Fruit fly (Drosophila melanogaster): ENCODE data around the gene CG10013.

Gene CG10013

dm6 chr3R:12323221-12323620 lies at the start of gene CG10013:
Gene CG10013 (plus strand): TSS chr3R:12323521.
- TF ChIP-seq CG17801 (GFP tag; optimal IDR thresholded peaks at IDR 0.05; ENCODE audit: partially characterized antibody) = no peak

DNA sequence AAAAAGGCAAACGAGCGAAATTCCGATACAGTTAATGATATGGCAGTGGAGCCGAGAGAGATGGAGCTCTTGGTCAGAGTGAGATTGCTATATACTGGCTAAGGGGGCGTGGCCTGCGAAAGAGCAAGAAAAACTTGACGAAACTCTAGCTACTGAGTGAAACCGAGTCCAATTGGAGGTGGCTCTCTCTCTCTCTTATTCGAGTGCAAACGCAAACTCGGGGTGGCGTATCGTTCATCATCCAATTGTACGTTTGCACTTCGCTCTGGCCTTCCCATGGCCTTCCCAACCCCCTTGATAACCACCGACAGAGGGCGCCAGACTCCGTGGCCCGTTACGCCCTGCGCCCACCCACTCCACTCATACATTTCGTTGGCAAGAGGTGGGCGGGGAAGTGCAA lies 44.3 kb upstream of the CG10013 start:
- TF ChIP-seq CG17801 (GFP tag; optimal IDR thresholded peaks at IDR 0.05; ENCODE audit: partially characterized antibody) = no peak

DNA sequence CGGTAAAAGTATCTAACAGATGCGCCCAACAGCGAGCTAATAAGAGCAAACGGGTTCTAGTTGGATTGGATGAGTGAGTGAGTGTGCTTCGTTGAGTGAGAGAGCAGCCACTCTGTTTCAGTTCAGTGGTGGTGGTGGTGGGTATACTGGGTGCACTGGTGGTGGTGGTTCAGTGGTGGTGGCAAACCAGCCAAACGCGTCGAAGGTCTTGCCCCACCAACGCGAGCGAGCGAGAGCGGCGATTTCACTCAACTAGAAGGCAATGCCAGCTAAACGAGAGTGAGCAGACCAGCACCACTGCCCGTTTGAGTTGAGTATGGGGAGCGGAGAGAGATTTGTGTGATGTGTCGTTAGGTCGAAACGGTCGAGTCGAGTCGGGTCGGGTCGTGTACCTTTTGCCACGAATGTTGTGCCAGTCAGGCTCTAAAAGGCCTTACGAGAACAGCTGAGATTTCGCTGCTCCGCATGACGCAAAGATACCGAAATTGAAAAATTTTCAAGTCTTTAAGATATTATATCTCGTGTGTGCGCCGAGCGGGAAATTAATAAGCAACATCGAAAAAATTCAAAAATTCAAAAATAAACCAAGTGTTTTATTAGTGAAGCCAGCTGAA lies 42.5 kb upstream of the CG10013 start:
- no peak for TF ChIP-seq CG17801 (GFP tag; optimal IDR thresholded peaks at IDR 0.05; ENCODE audit: partially characterized antibody)

dm6 chr3R:12285589-12285988 lies 37.7 kb upstream of the CG10013 start:
- no peak for TF ChIP-seq CG17801 (GFP tag; optimal IDR thresholded peaks at IDR 0.05; ENCODE audit: partially characterized antibody)

DNA sequence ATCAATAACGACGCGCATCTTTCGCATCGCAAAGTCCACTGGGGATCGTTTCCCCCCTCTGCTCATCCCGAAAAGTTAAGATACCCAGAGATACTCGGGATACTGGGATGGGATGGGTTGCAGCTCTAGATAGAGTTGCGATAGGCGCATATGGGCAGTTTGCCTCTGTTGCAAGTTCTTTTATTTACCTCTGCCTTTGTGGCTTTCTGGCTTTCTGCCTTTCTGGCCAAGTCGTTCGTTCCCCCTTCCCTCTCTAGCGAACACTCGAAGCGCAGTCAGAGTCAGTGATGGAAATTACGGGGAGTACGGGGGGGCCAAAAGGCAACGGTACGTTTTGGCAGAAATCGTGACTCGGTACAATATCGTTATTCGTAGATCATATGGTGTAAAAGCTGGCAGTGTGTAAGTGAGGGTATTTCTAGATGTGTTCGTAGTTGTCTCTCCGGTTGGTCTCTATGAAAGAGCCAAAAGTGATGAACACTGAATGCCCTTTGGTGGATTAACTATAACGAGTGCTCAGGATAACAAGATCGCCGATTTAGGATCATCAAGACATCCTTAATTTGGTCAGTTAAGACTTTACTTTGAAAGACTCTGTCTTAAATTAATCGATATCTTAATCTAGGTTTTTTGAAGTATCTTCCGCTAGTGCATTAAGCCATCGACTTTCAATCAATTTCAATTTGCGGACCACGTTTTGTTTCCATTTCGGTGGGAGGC lies 34.6 kb upstream of the CG10013 start:
- TF ChIP-seq CG17801 (GFP tag; optimal IDR thresholded peaks at IDR 0.05; ENCODE audit: partially characterized antibody) = no peak

- no peak for TF ChIP-seq CG17801 (GFP tag; optimal IDR thresholded peaks at IDR 0.05; ENCODE audit: partially characterized antibody)
These were observed 32.7 kb upstream of the CG10013 start for dm6 chr3R:12290466-12291237.

dm6 chr3R:12291872-12292271 lies 31.4 kb upstream of the CG10013 start:
- no peak for TF ChIP-seq CG17801 (GFP tag; optimal IDR thresholded peaks at IDR 0.05; ENCODE audit: partially characterized antibody)

DNA sequence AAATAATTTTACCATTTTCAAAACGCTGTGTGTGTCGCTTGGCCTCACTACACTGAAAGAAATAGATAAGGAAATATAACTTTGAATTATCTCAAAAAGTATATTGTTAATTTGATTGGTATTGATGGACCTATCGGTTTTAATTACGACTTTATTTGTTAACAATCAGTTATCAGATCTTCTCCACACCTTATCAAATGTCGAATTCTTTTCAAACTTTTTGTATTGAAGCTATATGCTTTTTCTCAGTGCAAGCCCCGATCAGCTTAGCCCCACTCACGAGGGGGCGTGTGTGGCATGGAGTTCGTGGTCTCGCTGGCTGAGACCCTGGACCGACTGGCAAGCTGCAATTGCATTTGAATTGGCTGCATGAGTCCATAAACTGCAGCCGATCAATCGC lies 26.1 kb upstream of the CG10013 start:
- TF ChIP-seq CG17801 (GFP tag; optimal IDR thresholded peaks at IDR 0.05; ENCODE audit: partially characterized antibody) = no peak

DNA sequence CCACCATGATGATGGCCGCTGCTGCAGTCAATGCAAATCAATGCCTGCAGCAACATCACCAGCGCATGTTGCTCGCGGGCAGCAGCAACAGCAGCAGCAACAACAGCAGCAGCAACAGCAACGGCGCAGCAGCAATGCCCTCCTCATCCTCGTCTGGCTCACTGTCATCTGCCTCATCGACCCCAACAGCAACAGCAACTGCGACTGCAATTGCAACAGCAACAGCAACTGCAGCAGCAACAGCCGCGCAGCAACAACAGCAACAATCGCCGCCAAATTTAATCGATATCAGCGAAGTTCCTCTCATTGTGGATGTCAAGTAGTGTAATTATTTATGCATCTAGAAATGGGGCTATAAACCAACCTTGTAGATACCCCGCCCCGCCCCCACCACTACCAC lies 21.8 kb upstream of the CG10013 start:
- no peak for TF ChIP-seq CG17801 (GFP tag; optimal IDR thresholded peaks at IDR 0.05; ENCODE audit: partially characterized antibody)

DNA sequence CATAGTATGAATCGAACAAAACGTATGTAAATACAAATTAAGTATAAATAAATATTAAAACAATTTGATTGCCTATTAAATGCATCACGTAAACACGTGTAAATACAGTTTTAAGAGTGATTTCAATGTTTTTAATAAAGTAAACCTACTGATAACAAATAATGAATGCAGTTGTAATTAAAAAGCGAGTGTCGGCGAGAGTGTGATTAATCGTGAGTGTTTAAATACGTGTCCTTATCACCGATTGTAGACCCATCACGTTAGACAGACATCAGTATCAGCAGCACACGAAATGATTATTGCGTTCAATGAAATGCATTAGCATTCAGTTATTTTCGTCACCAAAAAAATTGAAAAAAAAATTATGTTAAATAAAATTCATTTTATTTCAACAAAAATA lies 20.4 kb upstream of the CG10013 start:
- no peak for TF ChIP-seq CG17801 (GFP tag; optimal IDR thresholded peaks at IDR 0.05; ENCODE audit: partially characterized antibody)

dm6 chr3R:12307569-12307968 lies 15.8 kb upstream of the CG10013 start:
- TF ChIP-seq CG17801 (GFP tag; optimal IDR thresholded peaks at IDR 0.05; ENCODE audit: partially characterized antibody) = no peak

dm6 chr3R:12311053-12311452 lies 12.3 kb upstream of the CG10013 start, which contains the start of gene CG4066:
Gene CG4066 (plus strand): TSS chr3R:12311353.
- no peak for TF ChIP-seq CG17801 (GFP tag; optimal IDR thresholded peaks at IDR 0.05; ENCODE audit: partially characterized antibody)

dm6 chr3R:12314236-12314635 lies 9.1 kb upstream of the CG10013 start:
- no peak for TF ChIP-seq CG17801 (GFP tag; optimal IDR thresholded peaks at IDR 0.05; ENCODE audit: partially characterized antibody)

- TF ChIP-seq CG17801 (GFP tag; optimal IDR thresholded peaks at IDR 0.05; ENCODE audit: partially characterized antibody) = no peak
These were observed 7.9 kb upstream of the CG10013 start for dm6 chr3R:12315455-12315854.

- TF ChIP-seq CG17801 (GFP tag; optimal IDR thresholded peaks at IDR 0.05; ENCODE audit: partially characterized antibody) = no peak
These were observed 6.9 kb upstream of the CG10013 start for dm6 chr3R:12316420-12316819.

- no peak for TF ChIP-seq CG17801 (GFP tag; optimal IDR thresholded peaks at IDR 0.05; ENCODE audit: partially characterized antibody)
These were observed 6.0 kb upstream of the CG10013 start for dm6 chr3R:12317325-12317724.

Data from ovary, adult (tissue).